Worm (Caenorhabditis elegans): Measurements from ENCODE around the gene sra-31.

DNA sequence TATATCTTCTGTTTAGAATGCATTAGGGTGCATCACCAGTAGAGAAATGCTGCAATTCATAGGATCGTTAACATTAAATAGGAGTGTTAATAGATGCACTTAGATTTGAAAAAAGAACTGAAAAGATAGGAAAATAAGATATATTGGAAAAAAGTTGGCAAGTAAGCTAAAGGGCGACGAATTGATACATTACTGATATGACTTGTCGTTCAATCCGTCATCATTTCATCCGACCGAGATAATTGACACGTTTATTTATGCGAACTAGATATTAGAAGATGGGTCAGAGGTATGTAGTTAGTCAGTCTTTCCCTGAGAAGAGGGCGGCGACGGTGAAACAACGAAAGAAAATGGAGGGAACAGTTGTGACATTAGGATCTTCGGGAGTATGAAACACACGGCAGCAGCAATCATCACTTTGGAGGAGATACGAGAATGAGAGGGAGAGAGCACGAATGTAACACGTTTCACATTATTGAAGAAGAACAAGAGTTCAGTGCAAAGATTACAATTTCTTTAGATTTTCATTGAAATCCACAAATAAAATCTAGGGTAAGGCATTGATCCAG lies 33.4 kb downstream of the sra-31 start, which contains the start of gene lron-15:
- TF ChIP-seq ztf-22 (GFP tag; optimal IDR thresholded peaks at IDR 0.05) (no peak), ama-1 (optimal IDR thresholded peaks at IDR 0.05) (no peak), ama-1 (GFP tag; optimal IDR thresholded peaks at IDR 0.05) (no peak), tbp1 (GFP tag; optimal IDR thresholded peaks at IDR 0.05) (no peak), nhr-27 (tag; optimal IDR thresholded peaks at IDR 0.05) (no peak), unc-62 (GFP tag; optimal IDR thresholded peaks at IDR 0.05) (no peak), Y95B8A.8 (GFP tag; IDR thresholded peaks at IDR 0.05) (no peak), F37B4.10 (GFP tag; IDR thresholded peaks at IDR 0.05) (no peak), sea-2 (GFP tag; IDR thresholded peaks at IDR 0.05) (no peak), hsf-1 (GFP tag; IDR thresholded peaks at IDR 0.05) (no peak)
